Worm (Caenorhabditis elegans) whole organism, L1 larva: Measurements from ENCODE around the gene sax-3.

Experiments
- aly-2 ChIP-seq: fragments of 150-350 bp; optimal IDR thresholded peaks from 2 replicates; lab custom pipeline; 2014; ENCODE audit warnings: missing biosample characterization, missing genetic modification characterization
- ceh-90 ChIP-seq: sonication (generic microtip); optimal IDR thresholded peaks from 2 replicates; lab custom pipeline; 2016; ENCODE audit warnings: missing genetic modification characterization, missing compliant biosample characterization
- dpl-1 ChIP-seq, 3 experiments: fragments of 150-350 bp in 2 of 3; sonication (generic microtip) in 1 of 3; optimal IDR thresholded peaks; 2 replicates each; lab custom pipeline; 2014 to 2017; ENCODE audit warnings: missing biosample characterization in 3 of 3, missing genetic modification characterization in 3 of 3, missing genetic modification reagents in 3 of 3
- egl-13 ChIP-seq: sonication (generic microtip); optimal IDR thresholded peaks from 2 replicates; lab custom pipeline; 2016; ENCODE audit warnings: missing genotype, missing genetic modification reagents, missing genetic modification characterization, missing compliant biosample characterization
- mep-1 ChIP-seq: fragments of 150-350 bp; optimal IDR thresholded peaks from 2 replicates; lab custom pipeline; 2014; ENCODE audit warnings: missing biosample characterization, missing genetic modification characterization
- nhr-71 ChIP-seq: sonication (generic microtip); optimal IDR thresholded peaks from 2 replicates; lab custom pipeline; 2016; ENCODE audit warnings: mild to moderate bottlenecking, missing genetic modification characterization, moderate library complexity, missing compliant biosample characterization
- nhr-76 ChIP-seq: sonication (generic microtip); optimal IDR thresholded peaks from 2 replicates; lab custom pipeline; 2017; ENCODE audit warnings: missing biosample characterization, missing genetic modification characterization
- nhr-77 ChIP-seq: fragments of 150-350 bp; optimal IDR thresholded peaks from 2 replicates; lab custom pipeline; 2014; ENCODE audit warnings: missing biosample characterization, missing genetic modification characterization
- nhr-84 ChIP-seq: sonication (generic microtip); optimal IDR thresholded peaks from 2 replicates; lab custom pipeline; 2017; ENCODE audit warnings: missing biosample characterization, missing genetic modification characterization
- pag-3 ChIP-seq: sonication (generic microtip); optimal IDR thresholded peaks from 2 replicates; lab custom pipeline; 2017; ENCODE audit warnings: missing genetic modification characterization, mild to moderate bottlenecking, missing compliant biosample characterization, antibody characterized with exemption, borderline replicate concordance; ENCODE audit not compliant: insufficient read depth
- snpc-4 ChIP-seq: fragments of 150-350 bp; optimal IDR thresholded peaks from 2 replicates; lab custom pipeline; 2014; ENCODE audit warnings: missing biosample characterization, missing genetic modification characterization
- unc-30 ChIP-seq: sonication (generic microtip); optimal IDR thresholded peaks from 2 replicates; lab custom pipeline; 2017; ENCODE audit warnings: missing biosample characterization, missing genetic modification characterization
- zag-1 ChIP-seq: fragments of 150-350 bp; optimal IDR thresholded peaks from 2 replicates; lab custom pipeline; 2014; ENCODE audit warnings: missing biosample characterization, missing genetic modification characterization
- ztf-4 ChIP-seq: fragments of 150-350 bp; optimal IDR thresholded peaks from 2 replicates; lab custom pipeline; 2014; ENCODE audit warnings: missing biosample characterization, missing genetic modification characterization

ce11 chrX:3465785-3466184 is at the start of gene sax-3, which contains the start of gene ZK377.15:
- no peak for TF ChIP-seq mep-1 (tag; lab: Kevin White, UChicago)
- TF ChIP-seq nhr-84 (tag; lab: Kevin White, UChicago): no peak
- TF ChIP-seq pag-3: no peak
- TF ChIP-seq ztf-4: no peak
- no peak for TF ChIP-seq dpl-1 (GFP tag; optimal IDR thresholded peaks at IDR 0.05; lab: Kevin White, UChicago)
- TF ChIP-seq nhr-71: no peak
- TF ChIP-seq nhr-76 (tag; lab: Kevin White, UChicago): no peak
- TF ChIP-seq unc-30 (tag; lab: Kevin White, UChicago): no peak
- no peak for TF ChIP-seq aly-2
- TF ChIP-seq nhr-77 (tag; lab: Kevin White, UChicago): no peak
- TF ChIP-seq egl-13 (tag; lab: Kevin White, UChicago): no peak
- no peak for TF ChIP-seq snpc-4 (tag; lab: Kevin White, UChicago)
- no peak for TF ChIP-seq zag-1 (tag; lab: Kevin White, UChicago)
- TF ChIP-seq ceh-90 (tag; lab: Kevin White, UChicago): no peak
